Worm (Caenorhabditis elegans) whole organism, young adult: ENCODE measurements around the gene rhgf-2.

Experiments
- F39B2.1 ChIP-seq: fragments of 200-800 bp; sonication (Bioruptor generic); IDR thresholded peaks from 2 replicates; pipeline ENCODE4 v1.3.6; 2022; ENCODE audit warnings: missing genetic modification reagents, missing genetic modification characterization, missing compliant biosample characterization
- F52B5.7 ChIP-seq: sonication (generic microtip); optimal IDR thresholded peaks from 2 replicates; lab custom pipeline; 2016; ENCODE audit warnings: mild to moderate bottlenecking, missing genetic modification characterization, missing compliant biosample characterization
- F55B11.4 ChIP-seq: sonication (generic microtip); optimal IDR thresholded peaks from 2 replicates; lab custom pipeline; 2016; ENCODE audit warnings: missing compliant biosample characterization, missing genetic modification characterization, borderline replicate concordance; ENCODE audit not compliant: insufficient read depth
- K12H6.12 ChIP-seq: fragments of 200-800 bp; sonication (Bioruptor generic); optimal IDR thresholded peaks from 2 replicates; lab custom pipeline; 2018; ENCODE audit warnings: mild to moderate bottlenecking, missing genetic modification characterization, missing compliant biosample characterization
- T26A5.8 ChIP-seq: sonication (generic microtip); optimal IDR thresholded peaks from 2 replicates; lab custom pipeline; 2016; ENCODE audit warnings: missing genetic modification characterization, missing compliant biosample characterization
- Y53F4B.3 ChIP-seq: fragments of 200-800 bp; sonication (Bioruptor generic); IDR thresholded peaks from 2 replicates; pipeline ENCODE4 v1.3.6; 2022; ENCODE audit warnings: missing genetic modification reagents, missing genetic modification characterization, missing compliant biosample characterization
- Y67H2A.10 ChIP-seq: fragments of 200-800 bp; sonication (Bioruptor generic); conservative IDR thresholded peaks from 2 replicates; pipeline ENCODE4 v1.3.6; 2022; ENCODE audit warnings: missing genetic modification reagents, missing genetic modification characterization, missing compliant biosample characterization
- ZK185.1 ChIP-seq: sonication (generic microtip); optimal IDR thresholded peaks from 2 replicates; lab custom pipeline; 2016; ENCODE audit warnings: mild to moderate bottlenecking, missing genetic modification characterization, missing compliant biosample characterization; ENCODE audit not compliant: poor library complexity, severe bottlenecking
- ama-1 ChIP-seq, 3 experiments: fragments of 150-350 bp in 1 of 3; sonication (generic microtip) in 2 of 3; optimal IDR thresholded peaks; 2 replicates each; lab custom pipeline; 2014 to 2018; ENCODE audit warnings: missing biosample characterization in 2 of 3, missing genetic modification characterization in 2 of 3, missing genetic modification reagents in 2 of 3
- aptf-2 ChIP-seq: fragments of 200-800 bp; sonication (Bioruptor generic); conservative IDR thresholded peaks from 2 replicates; pipeline ENCODE4 v1.3.6; 2022; ENCODE audit warnings: missing genetic modification reagents, missing genetic modification characterization, missing compliant biosample characterization
- aptf-3 ChIP-seq: fragments of 200-800 bp; sonication (Bioruptor generic); IDR thresholded peaks from 2 replicates; pipeline ENCODE4 v1.3.6; 2022; ENCODE audit warnings: missing genetic modification characterization, missing compliant biosample characterization
- atf-7 ChIP-seq: sonication (generic microtip); optimal IDR thresholded peaks from 2 replicates; lab custom pipeline; 2017; ENCODE audit warnings: mild to moderate bottlenecking, missing genetic modification characterization, missing compliant biosample characterization
- attf-3 ChIP-seq: fragments of 200-800 bp; sonication (Bioruptor generic); conservative IDR thresholded peaks from 2 replicates; pipeline ENCODE4 v1.3.6; 2022; ENCODE audit warnings: missing genetic modification reagents, missing genetic modification characterization, missing compliant biosample characterization
- bed-1 ChIP-seq: fragments of 200-800 bp; sonication (Bioruptor generic); IDR thresholded peaks from 2 replicates; pipeline ENCODE4 v1.3.6; 2022; ENCODE audit warnings: missing genetic modification reagents, missing genetic modification characterization, missing compliant biosample characterization
- bed-2 ChIP-seq: fragments of 200-800 bp; sonication (Bioruptor generic); IDR thresholded peaks from 2 replicates; pipeline ENCODE4 v1.3.6; 2022; ENCODE audit warnings: missing genetic modification reagents, missing genetic modification characterization, missing compliant biosample characterization
- ceh-100 ChIP-seq: fragments of 200-800 bp; sonication (Bioruptor generic); IDR thresholded peaks from 2 replicates; pipeline ENCODE4 v1.3.6; 2022; ENCODE audit warnings: missing genetic modification reagents, missing genetic modification characterization, missing compliant biosample characterization
- chd-7 ChIP-seq: sonication (generic microtip); optimal IDR thresholded peaks from 2 replicates; lab custom pipeline; 2016; ENCODE audit warnings: mild to moderate bottlenecking, missing genetic modification characterization, moderate library complexity, missing compliant biosample characterization
- die-1 ChIP-seq: sonication (generic microtip); optimal IDR thresholded peaks from 2 replicates; lab custom pipeline; 2016; ENCODE audit warnings: missing genotype, mild to moderate bottlenecking, missing genetic modification characterization, missing compliant biosample characterization
- egl-18 ChIP-seq: fragments of 200-800 bp; sonication (Bioruptor generic); IDR thresholded peaks from 2 replicates; pipeline ENCODE4 v1.3.6; 2022; ENCODE audit warnings: missing genetic modification reagents, missing genetic modification characterization, missing compliant biosample characterization
- egl-44 ChIP-seq: fragments of 200-800 bp; sonication (Bioruptor generic); IDR thresholded peaks from 2 replicates; pipeline ENCODE4 v1.3.6; 2022; ENCODE audit warnings: missing genetic modification reagents, missing genetic modification characterization, missing compliant biosample characterization
- ets-4 ChIP-seq: fragments of 200-800 bp; sonication (Bioruptor generic); optimal IDR thresholded peaks from 2 replicates; lab custom pipeline; 2018; ENCODE audit warnings: mild to moderate bottlenecking, missing genetic modification characterization, missing compliant biosample characterization
- fkh-3 ChIP-seq: sonication (generic microtip); optimal IDR thresholded peaks from 2 replicates; lab custom pipeline; 2016; ENCODE audit warnings: mild to moderate bottlenecking, missing genetic modification characterization, missing compliant biosample characterization
- hmg-1.2 ChIP-seq: fragments of 200-800 bp; sonication (Bioruptor generic); IDR thresholded peaks from 2 replicates; pipeline ENCODE4 v1.3.6; 2022; ENCODE audit warnings: missing genetic modification reagents, missing genetic modification characterization, missing compliant biosample characterization
- hrde-1 ChIP-seq: sonication (generic microtip); optimal IDR thresholded peaks from 2 replicates; lab custom pipeline; 2016; ENCODE audit warnings: missing genetic modification characterization, mild to moderate bottlenecking, missing compliant biosample characterization, moderate library complexity, missing genotype, missing genetic modification reagents, borderline replicate concordance
- lag-1 ChIP-seq: fragments of 200-800 bp; sonication (Bioruptor generic); IDR thresholded peaks from 2 replicates; pipeline ENCODE4 v1.3.6; 2022; ENCODE audit warnings: missing genetic modification reagents, missing genetic modification characterization, missing compliant biosample characterization
- let-526 ChIP-seq: fragments of 200-800 bp; sonication (Bioruptor generic); IDR thresholded peaks from 2 replicates; pipeline ENCODE4 v1.3.6; 2022; ENCODE audit warnings: missing genetic modification reagents, missing genetic modification characterization, missing compliant biosample characterization
- madf-3 ChIP-seq: fragments of 200-800 bp; sonication (Bioruptor generic); IDR thresholded peaks from 2 replicates; pipeline ENCODE4 v1.3.6; 2022; ENCODE audit warnings: missing genetic modification reagents, missing genetic modification characterization, missing compliant biosample characterization
- mel-28 ChIP-seq: sonication (generic microtip); optimal IDR thresholded peaks from 2 replicates; lab custom pipeline; 2016; ENCODE audit warnings: borderline replicate concordance, mild to moderate bottlenecking, missing genetic modification characterization, missing compliant biosample characterization
- nhr-120 ChIP-seq: fragments of 200-800 bp; sonication (Bioruptor generic); IDR thresholded peaks from 2 replicates; pipeline ENCODE4 v1.3.6; 2022; ENCODE audit warnings: missing genetic modification characterization, missing compliant biosample characterization
- rec-8 ChIP-seq, 2 experiments: sonication (generic microtip); optimal IDR thresholded peaks; 2 replicates each; lab custom pipeline; 2016; ENCODE audit warnings: mild to moderate bottlenecking in 2 of 2, missing genetic modification characterization in 2 of 2, missing genetic modification reagents in 2 of 2, missing genotype in 2 of 2, missing biosample characterization in 1 of 2, missing compliant biosample characterization in 1 of 2, moderate library complexity in 1 of 2
- rpc-1 ChIP-seq, 2 experiments: fragments of 150-350 bp in 1 of 2; sonication (generic microtip) in 1 of 2; optimal IDR thresholded peaks; 2 replicates each; lab custom pipeline; 2014 to 2018; ENCODE audit warnings: missing biosample characterization in 1 of 2, missing genetic modification characterization in 1 of 2, missing genetic modification reagents in 1 of 2, missing genotype in 1 of 2
- snpc-1.3 ChIP-seq: sonication (generic microtip); optimal IDR thresholded peaks from 2 replicates; lab custom pipeline; 2017; ENCODE audit warnings: missing genetic modification characterization, mild to moderate bottlenecking, missing compliant biosample characterization, antibody characterized with exemption, moderate library complexity, missing genotype, missing genetic modification reagents; ENCODE audit not compliant: insufficient read depth
- xnd-1 ChIP-seq: sonication (generic microtip); optimal IDR thresholded peaks from 2 replicates; lab custom pipeline; 2016; ENCODE audit warnings: missing genotype, missing genetic modification reagents, missing genetic modification characterization, missing compliant biosample characterization
- zfh-2 ChIP-seq: fragments of 200-800 bp; sonication (Bioruptor generic); conservative IDR thresholded peaks from 2 replicates; pipeline ENCODE4 v1.3.6; 2022; ENCODE audit warnings: missing genetic modification reagents, missing genetic modification characterization, missing compliant biosample characterization
- ztf-26 ChIP-seq: sonication (generic microtip); optimal IDR thresholded peaks from 2 replicates; lab custom pipeline; 2017; ENCODE audit warnings: missing genetic modification characterization, missing compliant biosample characterization
- ztf-3 ChIP-seq: fragments of 200-800 bp; sonication (Bioruptor generic); optimal IDR thresholded peaks from 2 replicates; lab custom pipeline; 2018; ENCODE audit warnings: mild to moderate bottlenecking, missing genetic modification characterization, missing compliant biosample characterization

rhgf-2 gene

DNA sequence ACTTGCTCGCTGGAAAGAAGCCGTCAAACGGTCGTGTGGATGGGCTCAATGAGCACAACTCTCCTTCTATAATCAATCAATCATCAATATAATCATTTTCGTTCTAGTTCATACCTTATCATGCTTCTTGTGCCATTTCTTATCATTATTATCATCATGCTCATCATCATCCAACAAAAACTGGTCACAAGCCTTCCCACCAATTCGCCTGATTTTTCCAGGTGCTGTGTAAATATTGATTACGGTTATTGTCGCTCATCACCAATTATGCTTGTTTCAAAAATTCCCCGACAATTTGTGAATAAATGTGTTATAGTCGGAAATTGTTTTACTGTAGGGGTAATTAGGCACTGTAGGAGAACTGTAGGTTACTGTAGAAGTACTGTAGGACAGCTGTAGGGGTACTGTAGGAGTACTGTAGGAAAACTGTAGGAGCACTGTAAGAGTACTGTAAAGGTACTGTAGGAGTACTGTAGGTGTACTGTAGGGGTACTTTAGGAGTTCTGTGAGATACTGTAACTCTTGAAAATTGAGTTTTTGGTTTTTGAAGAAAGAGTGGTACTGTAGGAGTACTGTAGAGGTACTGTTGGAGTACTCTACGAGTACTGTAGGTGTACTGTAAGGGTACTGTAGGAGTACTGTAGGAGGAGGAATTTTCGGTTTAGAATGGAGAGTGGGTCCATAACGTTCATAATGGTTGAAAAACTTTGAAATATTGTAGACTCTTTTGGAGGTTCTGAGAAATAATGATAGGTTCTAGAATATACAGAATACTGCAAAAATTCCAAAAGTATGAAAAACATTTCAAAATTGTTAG is 6.3 kb upstream of the rhgf-2 start (continued):
- TF ChIP-seq egl-44 (GFP tag; lab: Robert Waterston, UW) (no peak), F39B2.1 (no peak)

DNA sequence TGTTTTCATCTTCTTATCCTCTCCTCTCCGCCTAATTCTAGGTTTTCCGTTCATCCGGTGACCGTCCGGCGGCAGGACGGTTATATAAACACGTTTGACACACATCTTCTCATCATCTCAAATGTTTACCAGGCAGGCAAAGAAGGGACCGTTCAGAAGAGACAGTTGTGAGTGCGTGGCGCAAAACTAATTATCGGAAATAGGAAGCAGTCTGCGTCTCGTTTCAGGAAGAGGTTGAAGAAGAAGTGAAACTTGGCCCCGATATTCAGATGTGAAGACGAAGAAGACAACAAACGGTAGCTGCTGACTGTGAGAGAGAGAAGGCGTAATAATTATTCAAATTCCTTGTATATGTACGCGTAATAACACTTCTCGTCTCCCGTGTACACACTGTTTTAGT is 1.8 kb upstream of the rhgf-2 start:
- no peak for TF ChIP-seq hrde-1 (tag; lab: Kevin White, UChicago)
- no peak for TF ChIP-seq let-526
- TF ChIP-seq hmg-1.2 (GFP tag; lab: Robert Waterston, UW) = no peak
- no peak for TF ChIP-seq egl-18 (GFP tag; lab: Robert Waterston, UW)
- TF ChIP-seq Y53F4B.3 = no peak
- no peak for TF ChIP-seq rpc-1 (optimal IDR thresholded peaks at IDR 0.05; lab: Kevin White, UChicago)
- TF ChIP-seq rpc-1 (tag; optimal IDR thresholded peaks at IDR 0.05; lab: Kevin White, UChicago) = no peak
- TF ChIP-seq chd-7 (tag; lab: Kevin White, UChicago) = no peak
- no peak for TF ChIP-seq F52B5.7 (tag; lab: Kevin White, UChicago)
- no peak for TF ChIP-seq ets-4 (GFP tag; lab: Kevin White, UChicago)
- TF ChIP-seq atf-7 (tag; lab: Kevin White, UChicago) = no peak
- no peak for TF ChIP-seq ztf-26
- TF ChIP-seq die-1 = no peak
- no peak for TF ChIP-seq bed-1
- no peak for TF ChIP-seq aptf-3 (GFP tag; lab: Robert Waterston, UW)
- TF ChIP-seq F39B2.1 = no peak
- no peak for TF ChIP-seq snpc-1.3 (tag; lab: Kevin White, UChicago)
- no peak for TF ChIP-seq attf-3 (GFP tag; lab: Robert Waterston, UW)
- no peak for TF ChIP-seq rec-8 (tag; optimal IDR thresholded peaks at IDR 0.05; lab: Kevin White, UChicago)

- TF ChIP-seq aptf-2 (GFP tag; lab: Robert Waterston, UW) (no peak), snpc-1.3 (tag; lab: Kevin White, UChicago) (no peak), madf-3 (GFP tag; lab: Robert Waterston, UW) (no peak), bed-2 (GFP tag; lab: Robert Waterston, UW) (no peak)
Observed at ce11 chrII:4102723-4103122, 2.1 kb downstream of the rhgf-2 start.

DNA sequence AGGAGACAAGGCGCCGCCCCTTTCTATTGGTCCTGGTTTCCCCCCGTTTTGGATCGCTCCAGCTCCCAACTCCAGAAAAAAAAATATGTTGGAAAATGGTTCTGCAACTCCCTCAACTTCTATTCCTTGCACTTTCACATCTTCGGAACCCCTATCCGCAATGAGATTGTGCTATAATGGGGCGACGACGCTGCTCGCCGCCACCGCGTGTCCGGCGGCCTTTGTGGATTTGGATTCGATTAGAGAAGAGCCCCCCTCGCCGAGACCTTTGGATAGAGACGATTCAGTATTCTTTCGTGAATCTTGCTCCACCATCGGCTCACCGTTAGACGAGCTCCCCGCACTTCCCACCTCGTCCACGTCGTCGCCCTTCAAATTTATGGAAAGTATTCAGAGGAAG is 6.6 kb downstream of the rhgf-2 start:
- TF ChIP-seq aptf-3 (GFP tag; lab: Robert Waterston, UW) (peak; percentile 14; the same call in 1 of the 2 replicates), ztf-3 (GFP tag; lab: Kevin White, UChicago) (no peak), fkh-3 (tag; lab: Kevin White, UChicago) (no peak), zfh-2 (GFP tag; lab: Robert Waterston, UW) (peak; percentile 80), ceh-100 (no peak)
- TF ChIP-seq, all 124 proteins: peak for 2

ce11 chrII:4118508-4118907 is 17.9 kb downstream of the rhgf-2 start:
- TF ChIP-seq F52B5.7 (tag; lab: Kevin White, UChicago) = no peak
- no peak for TF ChIP-seq F55B11.4 (tag; lab: Kevin White, UChicago)
- TF ChIP-seq Y67H2A.10 = no peak
- TF ChIP-seq xnd-1 = no peak
- TF ChIP-seq nhr-120 (GFP tag; lab: Robert Waterston, UW) = no peak
- TF ChIP-seq K12H6.12 (tag; lab: Kevin White, UChicago) = no peak
- no peak for TF ChIP-seq ama-1 (optimal IDR thresholded peaks at IDR 0.05; lab: Kevin White, UChicago)
- no peak for TF ChIP-seq ama-1 (GFP tag; optimal IDR thresholded peaks at IDR 0.05; lab: Kevin White, UChicago)
- TF ChIP-seq lag-1 (GFP tag; lab: Robert Waterston, UW) = no peak
- no peak for TF ChIP-seq T26A5.8 (tag; lab: Kevin White, UChicago)
- TF ChIP-seq ZK185.1 = no peak
- no peak for TF ChIP-seq mel-28
